Fruit fly (Drosophila melanogaster): ENCODE data around the gene CG9123.

CG9123 gene

dm6 chrX:15309918-15310317, 32.0 kb downstream of the CG9123 start (continued):
- TF ChIP-seq Sin3A (optimal IDR thresholded peaks at IDR 0.05) (no peak), B-H1 (GFP tag; IDR thresholded peaks at IDR 0.05) (no peak), gcm2 (GFP tag; optimal IDR thresholded peaks at IDR 0.05) (no peak), ewg (GFP tag; optimal IDR thresholded peaks at IDR 0.05) (no peak), Dp (GFP tag; optimal IDR thresholded peaks at IDR 0.05) (no peak), CG4854 (GFP tag; optimal IDR thresholded peaks at IDR 0.05) (no peak), maf-S (GFP tag; optimal IDR thresholded peaks at IDR 0.05) (no peak), CG11696 (GFP tag; IDR thresholded peaks at IDR 0.05) (no peak), schlank (tag; optimal IDR thresholded peaks at IDR 0.05) (no peak), CG15269 (tag; optimal IDR thresholded peaks at IDR 0.05) (peak; percentile 48), CG3995 (GFP tag; optimal IDR thresholded peaks at IDR 0.05) (no peak), CG14965 (GFP tag; optimal IDR thresholded peaks at IDR 0.05; ENCODE audit: borderline replicate concordance) (no peak), crol (GFP tag; IDR thresholded peaks at IDR 0.05) (no peak), CG17359 (tag; optimal IDR thresholded peaks at IDR 0.05) (peak; percentile 20), CG5245 (GFP tag; optimal IDR thresholded peaks at IDR 0.05) (no peak), CG14667 (GFP tag; IDR thresholded peaks at IDR 0.05) (no peak), CG31224 (GFP tag; IDR thresholded peaks at IDR 0.05) (no peak), crp (GFP tag; optimal IDR thresholded peaks at IDR 0.05) (no peak), ash1 (GFP tag; optimal IDR thresholded peaks at IDR 0.05) (no peak), CG15479 (GFP tag; optimal IDR thresholded peaks at IDR 0.05) (no peak), CG8478 (optimal IDR thresholded peaks at IDR 0.05) (no peak), CG11085 (GFP tag; IDR thresholded peaks at IDR 0.05) (no peak), HmgZ (tag; optimal IDR thresholded peaks at IDR 0.05) (no peak), CG13775 (GFP tag; optimal IDR thresholded peaks at IDR 0.05) (no peak), fd3F (GFP tag; optimal IDR thresholded peaks at IDR 0.05) (no peak), CoRest (tag; optimal IDR thresholded peaks at IDR 0.05) (peak; percentile 24), unpg (GFP tag; optimal IDR thresholded peaks at IDR 0.05) (peak; percentile 32), CG10431 (GFP tag; optimal IDR thresholded peaks at IDR 0.05) (no peak), Dip3 (GFP tag; optimal IDR thresholded peaks at IDR 0.05) (no peak), vvl (GFP tag; IDR thresholded peaks at IDR 0.05) (no peak; the same call in 1 of the 2 replicates), Ptx1 (GFP tag; IDR thresholded peaks at IDR 0.05) (peak; percentile 43; the same call in 1 of the 2 replicates), CG13424 (tag; optimal IDR thresholded peaks at IDR 0.05) (peak; percentile 36), CG11398 (GFP tag; optimal IDR thresholded peaks at IDR 0.05) (no peak), Blimp-1 (GFP tag; optimal IDR thresholded peaks at IDR 0.05) (peak; percentile 24), CG30020 (tag; optimal IDR thresholded peaks at IDR 0.05) (no peak), CG14441 (GFP tag; IDR thresholded peaks at IDR 0.05) (no peak), Abd-B (GFP tag; optimal IDR thresholded peaks at IDR 0.05) (peak; percentile 53), CG18476 (GFP tag; optimal IDR thresholded peaks at IDR 0.05) (no peak), CG14050 (GFP tag; IDR thresholded peaks at IDR 0.05) (no peak), CG5180 (GFP tag; optimal IDR thresholded peaks at IDR 0.05) (no peak), Six4 (GFP tag; optimal IDR thresholded peaks at IDR 0.05) (no peak), CG1602 (GFP tag; optimal IDR thresholded peaks at IDR 0.05) (no peak), CG12236 (GFP tag; optimal IDR thresholded peaks at IDR 0.05) (no peak), CG1529 (GFP tag; optimal IDR thresholded peaks at IDR 0.05) (no peak), Adf1 (GFP tag; IDR thresholded peaks at IDR 0.05) (no peak), CG16779 (GFP tag; IDR thresholded peaks at IDR 0.05) (no peak), dimm (GFP tag; IDR thresholded peaks at IDR 0.05) (no peak), Hmx (GFP tag; optimal IDR thresholded peaks at IDR 0.05) (no peak), Lim3 (GFP tag; IDR thresholded peaks at IDR 0.05) (no peak), Pdp1 (GFP tag; optimal IDR thresholded peaks at IDR 0.05) (no peak), TFAM (GFP tag; optimal IDR thresholded peaks at IDR 0.05) (no peak), tgo (GFP tag; IDR thresholded peaks at IDR 0.05) (peak; percentile 30; the same call in 1 of the 3 replicates)

Measured in whole organism, embryonic.